Fruit fly (Drosophila melanogaster): ENCODE results near the gene nero.

nero gene

dm6 chr3R:31725486-31726227 lies 21.7 kb downstream of the nero start (continued):
- TF ChIP-seq dysf (GFP tag; IDR thresholded peaks at IDR 0.05) (no peak), Hmr (GFP tag; optimal IDR thresholded peaks at IDR 0.05) (no peak), CG13296 (GFP tag; optimal IDR thresholded peaks at IDR 0.05) (no peak), ap (GFP tag; IDR thresholded peaks at IDR 0.05) (no peak), hkb (optimal IDR thresholded peaks at IDR 0.05) (no peak), hkb (GFP tag; IDR thresholded peaks at IDR 0.05) (no peak), CG1832 (GFP tag; optimal IDR thresholded peaks at IDR 0.05) (peak; percentile 76), ewg (GFP tag; optimal IDR thresholded peaks at IDR 0.05) (no peak), CG10979 (tag; optimal IDR thresholded peaks at IDR 0.05) (no peak), Hand (GFP tag; optimal IDR thresholded peaks at IDR 0.05) (no peak), otp (GFP tag; IDR thresholded peaks at IDR 0.05) (peak; percentile 16; the same call in 2 of the 3 replicates), sens-2 (GFP tag; IDR thresholded peaks at IDR 0.05) (0 out of 2 replicates have a peak, but pooled peaks have one; percentile 33), bbx (GFP tag; IDR thresholded peaks at IDR 0.05; ENCODE audit: partially characterized antibody) (peak; percentile 26; the same call in 1 of the 2 replicates), nerfin-1 (tag; optimal IDR thresholded peaks at IDR 0.05) (peak; percentile 51), cas (GFP tag; IDR thresholded peaks at IDR 0.05) (no peak), Drgx (GFP tag; IDR thresholded peaks at IDR 0.05) (0 out of 2 replicates have a peak, but pooled peaks have one; percentile 5), CG17802 (tag; optimal IDR thresholded peaks at IDR 0.05) (no peak), NFAT (GFP tag; IDR thresholded peaks at IDR 0.05) (peak; percentile 3; the same call in 1 of the 2 replicates), CG8924 (tag; optimal IDR thresholded peaks at IDR 0.05) (no peak), Trl (optimal IDR thresholded peaks at IDR 0.05) (peak; percentile 36 to 73), Trl (GFP tag; optimal IDR thresholded peaks at IDR 0.05) (no peak), CG15269 (tag; optimal IDR thresholded peaks at IDR 0.05) (no peak), Sox100B (GFP tag; optimal IDR thresholded peaks at IDR 0.05) (no peak), z (GFP tag; IDR thresholded peaks at IDR 0.05) (peak; percentile 47; the same call in 1 of the 3 replicates), CG8290 (GFP tag; optimal IDR thresholded peaks at IDR 0.05) (no peak), CG8290 (tag; optimal IDR thresholded peaks at IDR 0.05) (peak; percentile 9 to 34), Sry-δ (GFP tag; optimal IDR thresholded peaks at IDR 0.05) (no peak), CG12104 (GFP tag; optimal IDR thresholded peaks at IDR 0.05) (no peak), CG34376 (GFP tag; optimal IDR thresholded peaks at IDR 0.05) (peak; percentile 11), crp (GFP tag; optimal IDR thresholded peaks at IDR 0.05) (no peak), Hr3 (GFP tag; optimal IDR thresholded peaks at IDR 0.05) (no peak), ttk (GFP tag; IDR thresholded peaks at IDR 0.05) (peak; percentile 79), HmgZ (tag; optimal IDR thresholded peaks at IDR 0.05) (no peak), lbe (GFP tag; optimal IDR thresholded peaks at IDR 0.05) (no peak), lov (optimal IDR thresholded peaks at IDR 0.05) (no peak), lov (GFP tag; IDR thresholded peaks at IDR 0.05) (peak; percentile 32; the same call in 2 of the 3 replicates), Atf6 (GFP tag; IDR thresholded peaks at IDR 0.05) (no peak), CG9932 (GFP tag; IDR thresholded peaks at IDR 0.05) (no peak), CG8388 (GFP tag; optimal IDR thresholded peaks at IDR 0.05) (no peak), eyg (GFP tag; optimal IDR thresholded peaks at IDR 0.05) (peak; percentile 9), CG6254 (GFP tag; optimal IDR thresholded peaks at IDR 0.05) (peak; percentile 5), Dbx (GFP tag; IDR thresholded peaks at IDR 0.05) (no peak), CG12299 (tag; optimal IDR thresholded peaks at IDR 0.05) (no peak), B-H2 (GFP tag; optimal IDR thresholded peaks at IDR 0.05) (no peak), da (GFP tag; optimal IDR thresholded peaks at IDR 0.05) (no peak), E2f1 (GFP tag; IDR thresholded peaks at IDR 0.05) (no peak), Jarid2 (GFP tag; optimal IDR thresholded peaks at IDR 0.05) (peak; percentile 62), pan (optimal IDR thresholded peaks at IDR 0.05) (no peak), pan (GFP tag; optimal IDR thresholded peaks at IDR 0.05 in 1 of 2, IDR thresholded peaks at IDR 0.05 in 1 of 2) (peak in 1 of 2 experiments; percentile 22), az2 (GFP tag; optimal IDR thresholded peaks at IDR 0.05) (no peak), CG10543 (GFP tag; optimal IDR thresholded peaks at IDR 0.05) (no peak)
